Worm (Caenorhabditis elegans) whole organism, L2 larva: ENCODE measurements around the gene ttr-36.

ENCODE experiments used
- C34F6.9 ChIP-seq: fragments of 150-350 bp; optimal IDR thresholded peaks from 2 replicates; lab custom pipeline; 2014; ENCODE audit warnings: missing biosample characterization, missing genetic modification characterization
- F13H6.1 ChIP-seq: sonication (generic microtip); optimal IDR thresholded peaks from 2 replicates; lab custom pipeline; 2016; ENCODE audit warnings: missing genetic modification characterization, missing compliant biosample characterization
- ZK546.5 ChIP-seq: sonication (generic microtip); optimal IDR thresholded peaks from 2 replicates; lab custom pipeline; 2017; ENCODE audit warnings: missing biosample characterization, missing genetic modification characterization
- alr-1 ChIP-seq: fragments of 150-350 bp; optimal IDR thresholded peaks from 2 replicates; lab custom pipeline; 2014; ENCODE audit warnings: missing biosample characterization, missing genetic modification characterization
- aly-2 ChIP-seq: fragments of 150-350 bp; optimal IDR thresholded peaks from 2 replicates; lab custom pipeline; 2014; ENCODE audit warnings: missing biosample characterization, missing genetic modification characterization
- ceh-16 ChIP-seq: fragments of 150-350 bp; optimal IDR thresholded peaks from 2 replicates; lab custom pipeline; 2014; ENCODE audit warnings: missing biosample characterization, missing genetic modification characterization
- dmd-4 ChIP-seq: sonication (generic microtip); optimal IDR thresholded peaks from 2 replicates; lab custom pipeline; 2017; ENCODE audit warnings: missing biosample characterization, missing genetic modification characterization
- elt-1 ChIP-seq: fragments of 150-350 bp; optimal IDR thresholded peaks from 2 replicates; lab custom pipeline; 2014; ENCODE audit warnings: missing biosample characterization, missing genetic modification characterization
- elt-3 ChIP-seq: sonication (generic microtip); optimal IDR thresholded peaks from 2 replicates; lab custom pipeline; 2017; ENCODE audit warnings: missing biosample characterization, missing genetic modification characterization
- fos-1 ChIP-seq: fragments of 150-350 bp; optimal IDR thresholded peaks from 2 replicates; lab custom pipeline; 2014; ENCODE audit warnings: missing biosample characterization, missing genetic modification characterization
- lin-11 ChIP-seq: fragments of 150-350 bp; sonication (generic microtip); optimal IDR thresholded peaks from 2 replicates; lab custom pipeline; 2014; ENCODE audit warnings: missing biosample characterization, missing genetic modification characterization, inconsistent platforms, mixed read lengths
- lin-13 ChIP-seq: fragments of 150-350 bp; optimal IDR thresholded peaks from 2 replicates; lab custom pipeline; 2014; ENCODE audit warnings: missing biosample characterization, missing genetic modification reagents, missing genetic modification characterization
- lsy-2 ChIP-seq, 2 experiments: fragments of 150-350 bp in 1 of 2; sonication (generic microtip) in 1 of 2; optimal IDR thresholded peaks; 2 replicates each; lab custom pipeline; 2014 to 2017; ENCODE audit warnings: missing biosample characterization in 2 of 2, missing genetic modification characterization in 2 of 2
- mab-5 ChIP-seq: fragments of 150-350 bp; optimal IDR thresholded peaks from 2 replicates; lab custom pipeline; 2014; ENCODE audit warnings: missing biosample characterization, missing genetic modification characterization
- mbf-1 ChIP-seq: sonication (generic microtip); optimal IDR thresholded peaks from 2 replicates; lab custom pipeline; 2017; ENCODE audit warnings: missing biosample characterization, missing genetic modification characterization
- mdl-1 ChIP-seq, 2 experiments: fragments of 150-350 bp in 1 of 2; sonication (generic microtip) in 1 of 2; optimal IDR thresholded peaks; 2 replicates each; lab custom pipeline; 2017; ENCODE audit warnings: missing biosample characterization in 2 of 2, missing genetic modification characterization in 2 of 2
- nhr-11 ChIP-seq: fragments of 150-350 bp; optimal IDR thresholded peaks from 2 replicates; lab custom pipeline; 2014; ENCODE audit warnings: missing biosample characterization, missing genetic modification characterization
- nhr-129 ChIP-seq: fragments of 150-350 bp; optimal IDR thresholded peaks from 2 replicates; lab custom pipeline; 2014; ENCODE audit warnings: missing biosample characterization, missing genetic modification characterization
- nhr-23 ChIP-seq: fragments of 150-350 bp; optimal IDR thresholded peaks from 2 replicates; lab custom pipeline; 2014; ENCODE audit warnings: missing biosample characterization, missing genetic modification reagents, missing genetic modification characterization
- nhr-25 ChIP-seq: fragments of 150-350 bp; sonication (generic microtip); optimal IDR thresholded peaks from 3 replicates; lab custom pipeline; 2014; ENCODE audit warnings: missing biosample characterization, missing genetic modification characterization
- nhr-77 ChIP-seq: fragments of 150-350 bp; optimal IDR thresholded peaks from 2 replicates; lab custom pipeline; 2014; ENCODE audit warnings: missing biosample characterization, missing genetic modification characterization
- peb-1 ChIP-seq: fragments of 150-350 bp; optimal IDR thresholded peaks from 2 replicates; lab custom pipeline; 2014; ENCODE audit warnings: missing biosample characterization, missing genetic modification characterization
- skn-1 ChIP-seq: sonication (generic microtip); optimal IDR thresholded peaks from 2 replicates; lab custom pipeline; 2017; ENCODE audit warnings: missing biosample characterization, missing genetic modification characterization
- sma-3 ChIP-seq: sonication (generic microtip); optimal IDR thresholded peaks from 2 replicates; lab custom pipeline; 2016; ENCODE audit warnings: missing genetic modification reagents, missing genetic modification characterization, missing compliant biosample characterization
- sma-9 ChIP-seq, 2 experiments: fragments of 150-350 bp in 1 of 2; sonication (generic microtip) in 1 of 2; optimal IDR thresholded peaks; 2 replicates each; lab custom pipeline; 2014 to 2016; ENCODE audit warnings: missing genetic modification characterization in 2 of 2, mild to moderate bottlenecking in 1 of 2, missing biosample characterization in 1 of 2, missing compliant biosample characterization in 1 of 2, missing genetic modification reagents in 1 of 2, moderate library complexity in 1 of 2
- snpc-4 ChIP-seq: fragments of 150-350 bp; optimal IDR thresholded peaks from 2 replicates; lab custom pipeline; 2014; ENCODE audit warnings: missing biosample characterization, missing genetic modification characterization
- unc-39 ChIP-seq: fragments of 150-350 bp; optimal IDR thresholded peaks from 2 replicates; lab custom pipeline; 2014; ENCODE audit warnings: missing biosample characterization, missing genetic modification characterization
- unc-62 ChIP-seq: fragments of 150-350 bp; optimal IDR thresholded peaks from 2 replicates; lab custom pipeline; 2014; ENCODE audit warnings: missing biosample characterization, missing genetic modification reagents, missing genetic modification characterization
- zag-1 ChIP-seq: fragments of 150-350 bp; optimal IDR thresholded peaks from 2 replicates; lab custom pipeline; 2014; ENCODE audit warnings: missing biosample characterization, missing genetic modification characterization
- ztf-1 ChIP-seq: fragments of 200-800 bp; sonication (Bioruptor generic); conservative IDR thresholded peaks from 2 replicates; pipeline ENCODE4 v1.3.6; 2022; ENCODE audit warnings: missing genetic modification characterization, missing compliant biosample characterization
- ztf-4 ChIP-seq: fragments of 150-350 bp; optimal IDR thresholded peaks from 2 replicates; lab custom pipeline; 2014; ENCODE audit warnings: missing biosample characterization, missing genetic modification characterization

ttr-36 gene

ce11 chrX:6530591-6530990 is 19.9 kb downstream of the ttr-36 start:
- TF ChIP-seq zag-1 (tag; lab: Kevin White, UChicago), result no peak
- TF ChIP-seq snpc-4 (tag; lab: Kevin White, UChicago), result no peak
- no peak for TF ChIP-seq F13H6.1 (tag; lab: Kevin White, UChicago)
- no peak for TF ChIP-seq sma-9 (GFP tag; optimal IDR thresholded peaks at IDR 0.05; lab: Kevin White, UChicago)
- no peak for TF ChIP-seq sma-9 (tag; optimal IDR thresholded peaks at IDR 0.05; lab: Kevin White, UChicago)
- TF ChIP-seq ztf-4 (tag; lab: Kevin White, UChicago), result no peak
- peak; percentile 62 for TF ChIP-seq fos-1 (tag; lab: Kevin White, UChicago)
- TF ChIP-seq mdl-1 (tag; optimal IDR thresholded peaks at IDR 0.05; lab: Kevin White, UChicago), result no peak
- no peak for TF ChIP-seq C34F6.9 (tag; lab: Kevin White, UChicago)

- no peak for TF ChIP-seq peb-1 (tag; lab: Kevin White, UChicago)
- TF ChIP-seq nhr-129 (tag; lab: Kevin White, UChicago), result peak; percentile 96
- TF ChIP-seq lsy-2 (tag; optimal IDR thresholded peaks at IDR 0.05; lab: Kevin White, UChicago), result peak in 1 of 2 experiments; percentile 16
These were observed 21.2 kb downstream of the ttr-36 start for ce11 chrX:6531896-6532295.

- TF ChIP-seq fos-1 (tag; lab: Kevin White, UChicago) (peak; percentile 1), nhr-25 (tag; lab: Kevin White, UChicago) (no peak), skn-1 (tag; lab: Kevin White, UChicago) (no peak), lin-11 (tag; lab: Kevin White, UChicago) (no peak)
These were observed 22.3 kb downstream of the ttr-36 start for ce11 chrX:6533038-6533437.

ce11 chrX:6536701-6537279 is 26.1 kb downstream of the ttr-36 start, which contains the start of gene ilys-5:
Gene ilys-5, minus strand, starts transcription at chrX:6536840.
- no peak for TF ChIP-seq mdl-1 (tag; optimal IDR thresholded peaks at IDR 0.05; lab: Kevin White, UChicago)
- no peak for TF ChIP-seq lin-13 (GFP tag; lab: Kevin White, UChicago)
- TF ChIP-seq mbf-1 (tag; lab: Kevin White, UChicago), result no peak
- no peak for TF ChIP-seq ztf-4 (tag; lab: Kevin White, UChicago)
- no peak for TF ChIP-seq ceh-16 (tag; lab: Kevin White, UChicago)
- TF ChIP-seq elt-1, result no peak
- TF ChIP-seq sma-3 (GFP tag; lab: Kevin White, UChicago), result no peak
- TF ChIP-seq unc-62 (GFP tag; lab: Kevin White, UChicago), result no peak
- TF ChIP-seq F13H6.1 (tag; lab: Kevin White, UChicago), result no peak
- no peak for TF ChIP-seq alr-1
- no peak for TF ChIP-seq C34F6.9 (tag; lab: Kevin White, UChicago)
- TF ChIP-seq aly-2, result no peak
- no peak for TF ChIP-seq dmd-4 (tag; lab: Kevin White, UChicago)
- peak; percentile 68 for TF ChIP-seq sma-9 (GFP tag; optimal IDR thresholded peaks at IDR 0.05; lab: Kevin White, UChicago)
- TF ChIP-seq sma-9 (tag; optimal IDR thresholded peaks at IDR 0.05; lab: Kevin White, UChicago), result no peak
- peak; percentile 26 for TF ChIP-seq fos-1 (tag; lab: Kevin White, UChicago)
- no peak for TF ChIP-seq peb-1 (tag; lab: Kevin White, UChicago)

- TF ChIP-seq sma-9 (GFP tag; optimal IDR thresholded peaks at IDR 0.05; lab: Kevin White, UChicago) (peak; percentile 11), sma-9 (tag; optimal IDR thresholded peaks at IDR 0.05; lab: Kevin White, UChicago) (no peak), unc-39 (tag; lab: Kevin White, UChicago) (no peak), fos-1 (tag; lab: Kevin White, UChicago) (peak; percentile 56)
These were observed 27.3 kb downstream of the ttr-36 start for ce11 chrX:6538068-6538467.

ce11 chrX:6542692-6543091 is 32.0 kb downstream of the ttr-36 start, which contains the start of gene T14E8.2:
Gene T14E8.2, plus strand, starts transcription at chrX:6542992.
- TF ChIP-seq dmd-4 (tag; lab: Kevin White, UChicago), result no peak
- TF ChIP-seq ZK546.5 (tag; lab: Kevin White, UChicago), result no peak
- TF ChIP-seq nhr-23 (tag; lab: Kevin White, UChicago), result no peak
- no peak for TF ChIP-seq nhr-77 (tag; lab: Kevin White, UChicago)
- no peak for TF ChIP-seq elt-3 (tag; lab: Kevin White, UChicago)
- TF ChIP-seq nhr-11, result no peak
- no peak for TF ChIP-seq ztf-1 (GFP tag; lab: Robert Waterston, UW)
- TF ChIP-seq aly-2, result no peak
- TF ChIP-seq ztf-4 (tag; lab: Kevin White, UChicago), result no peak
- no peak for TF ChIP-seq mab-5 (tag; lab: Kevin White, UChicago)
